ENCODE assay signal across 1 fruit fly cellular context in the genomic region with DNA sequence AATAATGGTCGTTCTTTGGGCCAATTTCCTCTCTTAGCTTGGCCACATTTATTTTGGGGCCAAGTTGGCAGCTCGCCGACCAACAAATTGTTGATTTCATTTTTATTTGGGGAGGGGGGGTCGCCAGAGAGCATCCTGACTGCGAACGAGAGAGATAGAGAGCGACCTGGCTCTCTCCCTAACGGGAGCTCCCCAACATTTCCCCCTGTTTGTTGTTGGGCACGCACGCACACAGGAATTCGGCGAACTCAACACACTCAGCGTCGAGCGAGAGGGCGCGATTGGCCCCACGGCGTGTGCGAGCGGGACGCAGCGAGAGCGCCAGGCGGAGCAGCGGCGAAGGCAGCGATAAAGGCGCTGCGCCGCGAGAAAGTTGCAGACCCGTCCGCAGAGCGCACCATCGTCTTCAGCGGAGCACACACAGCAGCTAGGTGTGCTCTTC.
A peak's percentile ranks its signal among the peaks of the same experiment; 100 is the strongest.
TF ChIP-seq lines count a peak whose summit lies in the region.

A gene (plus strand): TSS at position 400 of the 442 bp plus-strand sequence.

TF ChIP-seq in whole organism, embryonic, 481 proteins besides CTCF, POLR2A, EP300 and RAD21 (continued from another document):
- TF ChIP-seq CG18599 (GFP tag; optimal IDR thresholded peaks at IDR 0.05; lab: Kevin White, UChicago) = peak; percentile 49
- TF ChIP-seq Vsx1 (GFP tag; optimal IDR thresholded peaks at IDR 0.05; lab: Kevin White, UChicago) = no peak
- no peak for TF ChIP-seq Dad (GFP tag; optimal IDR thresholded peaks at IDR 0.05; lab: Kevin White, UChicago)
- 0 out of 3 replicates have a peak, but pooled peaks have one; percentile 23 for TF ChIP-seq Dbx (GFP tag; IDR thresholded peaks at IDR 0.05; lab: Robert Waterston, UW)
- no peak for TF ChIP-seq slp2 (GFP tag; optimal IDR thresholded peaks at IDR 0.05; lab: Kevin White, UChicago)
- TF ChIP-seq sima (GFP tag; optimal IDR thresholded peaks at IDR 0.05; lab: Kevin White, UChicago) = no peak
- no peak for TF ChIP-seq gsb (GFP tag; IDR thresholded peaks at IDR 0.05; lab: Robert Waterston, UW)
- no peak for TF ChIP-seq Ets97D (GFP tag; optimal IDR thresholded peaks at IDR 0.05; lab: Kevin White, UChicago)
- 0 out of 2 replicates have a peak, but pooled peaks have one; percentile 14 for TF ChIP-seq Drgx (GFP tag; IDR thresholded peaks at IDR 0.05; lab: Robert Waterston, UW)
- TF ChIP-seq rib (GFP tag; IDR thresholded peaks at IDR 0.05; lab: Robert Waterston, UW) = no peak
- no peak for TF ChIP-seq CG9437 (GFP tag; optimal IDR thresholded peaks at IDR 0.05; lab: Kevin White, UChicago)
- TF ChIP-seq Asciz (GFP tag; optimal IDR thresholded peaks at IDR 0.05; lab: Kevin White, UChicago) = no peak
- no peak for TF ChIP-seq Dip3 (GFP tag; optimal IDR thresholded peaks at IDR 0.05; lab: Kevin White, UChicago)
- TF ChIP-seq ewg (GFP tag; optimal IDR thresholded peaks at IDR 0.05; lab: Kevin White, UChicago) = peak; percentile 89
- no peak for TF ChIP-seq HmgZ (tag; optimal IDR thresholded peaks at IDR 0.05; lab: Kevin White, UChicago)
- no peak for TF ChIP-seq Rx (GFP tag; IDR thresholded peaks at IDR 0.05; lab: Robert Waterston, UW)
- TF ChIP-seq CG7786 (GFP tag; optimal IDR thresholded peaks at IDR 0.05; lab: Kevin White, UChicago) = no peak
- peak; percentile 74 for TF ChIP-seq Ets65A (GFP tag; lab: Kevin White, UChicago)
- TF ChIP-seq CG31388 (GFP tag; optimal IDR thresholded peaks at IDR 0.05; lab: Kevin White, UChicago) = no peak
- TF ChIP-seq Chrac-16 (GFP tag; optimal IDR thresholded peaks at IDR 0.05; lab: Kevin White, UChicago) = no peak
- no peak for TF ChIP-seq CG1602 (GFP tag; optimal IDR thresholded peaks at IDR 0.05; lab: Kevin White, UChicago)
- TF ChIP-seq corto (GFP tag; optimal IDR thresholded peaks at IDR 0.05; lab: Kevin White, UChicago) = no peak
- TF ChIP-seq CG7963 (GFP tag; IDR thresholded peaks at IDR 0.05; lab: Robert Waterston, UW; ENCODE audit: partially characterized antibody) = no peak
- no peak for TF ChIP-seq exex (tag; optimal IDR thresholded peaks at IDR 0.05; lab: Kevin White, UChicago)
- TF ChIP-seq CG8765 (GFP tag; IDR thresholded peaks at IDR 0.05; lab: Robert Waterston, UW) = no peak
- no peak for TF ChIP-seq gcm2 (GFP tag; optimal IDR thresholded peaks at IDR 0.05; lab: Kevin White, UChicago)
- no peak for TF ChIP-seq HLH4C (GFP tag; IDR thresholded peaks at IDR 0.05; lab: Robert Waterston, UW; ENCODE audit: partially characterized antibody)
- no peak for TF ChIP-seq pnt (GFP tag; optimal IDR thresholded peaks at IDR 0.05; lab: Kevin White, UChicago)
- no peak for TF ChIP-seq fd64A (GFP tag; optimal IDR thresholded peaks at IDR 0.05; lab: Kevin White, UChicago)
- no peak for TF ChIP-seq Antp (GFP tag; optimal IDR thresholded peaks at IDR 0.05; lab: Kevin White, UChicago)
- TF ChIP-seq BEAF-32 (GFP tag; optimal IDR thresholded peaks at IDR 0.05; lab: Kevin White, UChicago) = no peak
- no peak for TF ChIP-seq lbe (GFP tag; optimal IDR thresholded peaks at IDR 0.05; lab: Kevin White, UChicago)
- TF ChIP-seq gce (GFP tag; IDR thresholded peaks at IDR 0.05; lab: Robert Waterston, UW) = no peak
- no peak for TF ChIP-seq Optix (GFP tag; IDR thresholded peaks at IDR 0.05; lab: Robert Waterston, UW)
TF ChIP-seq in whole organism, embryonic: peak in this region for 91.
